Worm (Caenorhabditis elegans): ENCODE measurements around the gene kcc-1.

DNA sequence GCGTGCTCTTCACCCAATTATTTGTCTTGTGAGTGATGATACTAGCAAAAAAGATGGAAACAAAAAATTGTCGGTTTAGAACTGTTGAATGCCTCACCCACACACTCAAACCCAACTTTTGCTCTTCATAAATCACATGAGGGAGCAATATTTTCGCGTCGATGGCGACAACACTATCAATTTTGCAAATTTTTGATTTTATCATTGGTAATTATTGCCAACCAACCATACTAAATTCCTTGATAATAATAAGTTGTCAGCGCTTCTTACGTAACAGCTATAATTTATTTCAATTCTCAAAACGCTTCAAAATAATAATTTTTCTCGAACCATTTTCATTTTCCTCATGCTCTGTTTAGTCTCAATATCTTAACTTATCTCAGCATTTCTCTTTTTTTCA, 6.7 kb downstream of the kcc-1 start:
- TF ChIP-seq nhr-11 (tag; optimal IDR thresholded peaks at IDR 0.05) (no peak), sox-4 (tag; optimal IDR thresholded peaks at IDR 0.05) (no peak), che-1 (tag; optimal IDR thresholded peaks at IDR 0.05) (no peak), ama-1 (optimal IDR thresholded peaks at IDR 0.05) (no peak), ceh-9 (tag; optimal IDR thresholded peaks at IDR 0.05) (no peak)

Measured in whole organism, late embryonic.